Worm (Caenorhabditis elegans) whole organism, L4/young adult: ENCODE results near the gene F59E12.17.

Experiments used
- W03F9.2 ChIP-seq: fragments of 150-350 bp; optimal IDR thresholded peaks from 2 replicates; lab custom pipeline; 2014; ENCODE audit warnings: missing biosample characterization, missing genetic modification characterization
- dao-5 ChIP-seq: sonication (generic microtip); optimal IDR thresholded peaks from 2 replicates; lab custom pipeline; 2016; ENCODE audit warnings: missing genotype, missing genetic modification characterization, moderate library complexity, missing compliant biosample characterization
- him-1 ChIP-seq: sonication (generic microtip); optimal IDR thresholded peaks from 2 replicates; lab custom pipeline; 2016; ENCODE audit warnings: missing genotype, missing genetic modification reagents, missing genetic modification characterization, missing compliant biosample characterization

DNA sequence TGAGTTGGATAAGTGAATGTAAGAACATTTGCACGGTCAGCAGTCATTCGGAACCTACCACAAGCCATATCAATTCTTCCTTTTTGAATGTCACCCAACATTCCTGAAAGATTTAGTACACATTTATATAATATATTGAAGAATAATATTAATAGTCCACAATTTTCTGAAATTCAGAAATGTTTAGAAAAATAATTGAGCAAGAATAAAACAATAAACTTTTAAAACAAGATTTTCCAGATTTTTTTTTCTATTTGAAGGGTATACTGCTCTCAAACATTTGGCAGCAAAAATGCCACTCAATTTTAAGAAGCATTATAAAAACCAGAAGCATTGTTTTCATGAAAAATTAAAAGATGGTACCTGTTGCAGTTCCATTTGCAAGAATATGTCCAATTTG is 12.4 kb downstream of the F59E12.17 start, which contains the start of gene F59E12.8:
- no peak for TF ChIP-seq him-1
- TF ChIP-seq W03F9.2: no peak
- no peak for TF ChIP-seq dao-5 (tag; lab: Kevin White, UChicago)
